Worm (Caenorhabditis elegans) whole organism, mixed stage, embryonic: Measurements from ENCODE around the gene fbxa-209.

Experiments used
- blmp-1 ChIP-seq: fragments of 150-350 bp; optimal IDR thresholded peaks from 2 replicates; lab custom pipeline; 2014; ENCODE audit warnings: missing biosample characterization, missing genetic modification characterization
- ces-1 ChIP-seq: fragments of 150-350 bp; optimal IDR thresholded peaks from 2 replicates; lab custom pipeline; 2014; ENCODE audit warnings: missing biosample characterization, missing genetic modification reagents, missing genetic modification characterization
- elt-3 ChIP-seq: fragments of 150-350 bp; optimal IDR thresholded peaks from 2 replicates; lab custom pipeline; 2014; ENCODE audit warnings: missing biosample characterization, missing genetic modification characterization
- lsy-2 ChIP-seq: fragments of 150-350 bp; optimal IDR thresholded peaks from 2 replicates; lab custom pipeline; 2014; ENCODE audit warnings: missing biosample characterization, missing genetic modification characterization
- mep-1 ChIP-seq: fragments of 150-350 bp; optimal IDR thresholded peaks from 2 replicates; lab custom pipeline; 2017; ENCODE audit warnings: missing biosample characterization, missing genetic modification reagents, missing genetic modification characterization, inconsistent platforms
- nhr-12 ChIP-seq: fragments of 150-350 bp; optimal IDR thresholded peaks from 2 replicates; lab custom pipeline; 2014; ENCODE audit warnings: missing biosample characterization, missing genetic modification characterization
- nhr-28 ChIP-seq: fragments of 150-350 bp; optimal IDR thresholded peaks from 2 replicates; lab custom pipeline; 2014; ENCODE audit warnings: missing biosample characterization, missing genetic modification characterization
- pha-4 ChIP-seq: fragments of 150-350 bp; optimal IDR thresholded peaks from 2 replicates; lab custom pipeline; 2018; ENCODE audit warnings: missing biosample characterization, missing genetic modification reagents, missing genetic modification characterization
- snpc-4 ChIP-seq: fragments of 150-350 bp; optimal IDR thresholded peaks from 2 replicates; lab custom pipeline; 2014; ENCODE audit warnings: missing biosample characterization, missing genetic modification characterization
- sptf-1 ChIP-seq: sonication (generic microtip); optimal IDR thresholded peaks from 2 replicates; lab custom pipeline; 2017; ENCODE audit warnings: mild to moderate bottlenecking, missing genetic modification characterization, moderate library complexity, missing compliant biosample characterization
- unc-39 ChIP-seq: fragments of 150-350 bp; optimal IDR thresholded peaks from 2 replicates; lab custom pipeline; 2014; ENCODE audit warnings: missing biosample characterization, missing genetic modification characterization
- zip-8 ChIP-seq: fragments of 150-350 bp; optimal IDR thresholded peaks from 2 replicates; lab custom pipeline; 2014; ENCODE audit warnings: missing biosample characterization, missing genetic modification characterization

DNA sequence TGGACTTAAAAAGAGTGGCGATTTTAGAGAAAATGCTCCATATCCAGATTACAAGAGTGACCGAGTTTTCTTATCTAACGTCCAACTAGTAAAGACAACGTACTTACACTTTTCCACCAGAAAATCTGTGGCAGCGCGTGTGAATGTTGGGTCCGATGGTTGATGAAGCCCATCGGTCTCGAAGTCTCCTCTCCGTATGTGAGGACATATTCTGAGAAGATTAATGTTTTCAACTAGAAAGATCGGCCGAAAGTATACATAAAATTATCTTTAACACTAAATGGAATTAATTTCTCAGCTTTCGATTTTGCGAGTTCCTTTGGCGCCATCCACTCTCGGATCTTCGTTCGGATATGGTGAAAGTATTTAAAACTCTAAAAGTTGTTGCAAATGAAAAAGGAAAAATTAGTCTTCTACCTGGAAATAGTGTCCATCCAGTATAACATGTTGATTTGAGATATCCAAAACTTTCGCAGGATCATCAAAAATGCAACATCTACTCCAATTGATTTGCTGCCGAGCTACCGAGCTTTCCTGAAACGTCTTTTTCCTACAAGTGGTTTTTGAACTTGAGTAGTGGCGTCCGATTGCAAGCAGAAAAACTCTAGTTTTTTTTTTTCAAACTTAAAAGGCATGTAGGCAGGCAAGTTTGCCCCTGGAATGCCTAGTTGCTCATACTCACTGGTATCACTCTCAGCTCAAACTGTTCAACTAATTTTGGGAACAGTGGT, 4.6 kb upstream of the fbxa-209 start:
- TF ChIP-seq blmp-1 (tag; lab: Kevin White, UChicago) = no peak
- no peak for TF ChIP-seq unc-39 (tag; lab: Kevin White, UChicago)
- TF ChIP-seq ces-1 = no peak
- no peak for TF ChIP-seq nhr-12 (tag; lab: Kevin White, UChicago)
- no peak for TF ChIP-seq sptf-1
- no peak for TF ChIP-seq nhr-28 (tag; lab: Kevin White, UChicago)
- TF ChIP-seq snpc-4 (tag; lab: Kevin White, UChicago) = no peak
- TF ChIP-seq elt-3 (tag; lab: Kevin White, UChicago) = no peak
- TF ChIP-seq pha-4 = no peak
- TF ChIP-seq lsy-2 (tag; lab: Kevin White, UChicago) = no peak
- TF ChIP-seq mep-1 (tag; lab: Kevin White, UChicago) = no peak
- no peak for TF ChIP-seq zip-8
